Fruit fly (Drosophila melanogaster) Kc167 (cell line): ENCODE data around the gene Cubn.

Experiments used
- Myc ChIP-seq: fragments of >200 bp; optimal IDR thresholded peaks from 2 replicates; lab custom pipeline; 2017; ENCODE audit warnings: missing external identifiers
- Sin3A ChIP-seq: fragments of >200 bp; optimal IDR thresholded peaks from 2 replicates; lab custom pipeline; 2018; ENCODE audit warnings: missing external identifiers
- h ChIP-seq: fragments of >200 bp; optimal IDR thresholded peaks from 3 replicates; lab custom pipeline; 2018; ENCODE audit warnings: missing external identifiers
- psq ChIP-seq: fragments of >200 bp; optimal IDR thresholded peaks from 2 replicates; lab custom pipeline; 2017; ENCODE audit warnings: missing external identifiers
- ttk ChIP-seq: sonication (Bioruptor generic); optimal IDR thresholded peaks from 2 replicates; lab custom pipeline; 2017; ENCODE audit warnings: missing external identifiers

DNA sequence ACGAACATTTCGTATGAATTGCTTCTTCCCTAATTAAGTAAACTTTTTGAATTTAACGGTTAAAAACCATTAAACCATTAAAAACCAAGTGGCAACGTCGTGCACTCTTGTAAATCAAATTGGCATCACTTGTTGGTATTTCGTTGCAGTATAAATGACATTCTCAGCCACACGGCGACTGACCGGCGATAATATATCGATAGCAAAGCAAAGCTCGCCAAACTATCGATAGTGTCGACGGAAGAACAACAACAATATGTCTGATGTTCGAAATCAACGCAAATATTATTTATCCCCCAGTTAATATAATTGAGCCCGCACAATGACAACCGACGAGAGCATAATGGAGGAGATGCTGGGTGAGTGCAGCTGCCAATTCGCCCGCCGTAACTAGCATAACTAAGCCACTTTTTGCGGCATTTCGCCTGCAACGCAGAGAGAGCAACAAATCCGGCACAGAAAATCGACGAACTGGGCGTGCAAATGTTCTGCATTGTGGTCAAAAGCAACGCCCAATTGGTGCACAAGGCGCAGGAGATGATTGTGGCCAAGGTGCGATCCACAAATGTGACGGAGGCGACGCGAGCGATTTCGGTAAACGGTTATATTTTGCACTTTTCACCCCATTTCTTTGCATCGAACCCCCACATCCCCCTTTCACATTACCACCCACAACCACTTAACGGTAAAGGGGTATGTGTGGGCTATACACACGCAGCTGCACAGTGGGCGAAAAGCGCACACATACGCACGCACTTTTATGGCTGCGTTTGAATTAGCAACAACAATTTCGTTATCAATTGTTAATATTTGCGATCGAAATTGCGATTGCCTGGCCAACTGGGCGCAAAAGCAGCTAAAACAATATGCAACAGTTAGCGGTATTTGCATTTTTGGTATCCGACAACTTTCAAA is 30.0 kb upstream of the Cubn start, which contains the start of gene Gga:
- TF ChIP-seq psq (no peak), Sin3A (no peak), h (no peak), ttk (lab: Kevin White, UChicago) (no peak), Myc (no peak)
